Fruit fly (Drosophila melanogaster) whole organism, wandering third instar larva: ENCODE results near the gene CG5853.

Experiments
- Abd-B ChIP-seq: fragments of >200 bp; optimal IDR thresholded peaks from 2 replicates; lab custom pipeline; 2017; ENCODE audit warnings: missing biosample characterization, missing genetic modification characterization
- CG32264 ChIP-seq: fragments of 200-800 bp; sonication (Bioruptor generic); optimal IDR thresholded peaks from 2 replicates; lab custom pipeline; 2016; ENCODE audit warnings: missing biosample characterization, missing genetic modification characterization
- CG9705 ChIP-seq: fragments of 200-800 bp; sonication (Bioruptor generic); optimal IDR thresholded peaks from 2 replicates; lab custom pipeline; 2018; ENCODE audit warnings: missing biosample characterization, mild to moderate bottlenecking, missing genetic modification characterization
- CrebA ChIP-seq: fragments of 200-800 bp; sonication (Bioruptor generic); optimal IDR thresholded peaks from 2 replicates; lab custom pipeline; 2016; ENCODE audit warnings: missing biosample characterization, mild to moderate bottlenecking, missing genetic modification characterization, borderline replicate concordance
- Dfd ChIP-seq: fragments of >200 bp; optimal IDR thresholded peaks from 2 replicates; lab custom pipeline; 2017; ENCODE audit warnings: missing biosample characterization, missing genetic modification characterization
- Dif ChIP-seq: fragments of 200-275, 200-300 bp; sonication (Bioruptor generic); optimal IDR thresholded peaks from 2 replicates; lab custom pipeline; 2018; ENCODE audit warnings: missing biosample characterization, missing genetic modification characterization; ENCODE audit not compliant: partially characterized antibody
- GATAd ChIP-seq: sonication (Bioruptor generic); optimal IDR thresholded peaks from 2 replicates; lab custom pipeline; 2016; ENCODE audit warnings: missing biosample characterization, missing genetic modification characterization
- HLH106 ChIP-seq: fragments of 200-800 bp; optimal IDR thresholded peaks from 3 replicates; lab custom pipeline; 2019; ENCODE audit warnings: missing biosample characterization, mild to moderate bottlenecking, missing genetic modification characterization, moderate library complexity
- Hnf4 ChIP-seq: fragments of 200-800 bp; sonication (Bioruptor generic); optimal IDR thresholded peaks from 2 replicates; lab custom pipeline; 2016; ENCODE audit warnings: missing biosample characterization, mild to moderate bottlenecking, missing genetic modification characterization
- Hr78 ChIP-seq: fragments of >200 bp; optimal IDR thresholded peaks from 2 replicates; lab custom pipeline; 2017; ENCODE audit warnings: missing biosample characterization, missing genetic modification characterization
- Hr83 ChIP-seq: fragments of 200-300 bp; sonication (Bioruptor generic); optimal IDR thresholded peaks from 2 replicates; lab custom pipeline; 2016; ENCODE audit warnings: missing biosample characterization, mild to moderate bottlenecking, missing genetic modification characterization, moderate library complexity; ENCODE audit not compliant: poor library complexity, severe bottlenecking
- Jra ChIP-seq: sonication (Bioruptor generic); optimal IDR thresholded peaks from 2 replicates; lab custom pipeline; 2016; ENCODE audit warnings: missing biosample characterization, missing genetic modification characterization
- Mio ChIP-seq: sonication (Bioruptor generic); optimal IDR thresholded peaks from 2 replicates; lab custom pipeline; 2016; ENCODE audit warnings: missing biosample characterization, missing genetic modification characterization
- Myc ChIP-seq: fragments of >200 bp; optimal IDR thresholded peaks from 2 replicates; lab custom pipeline; 2017
- N ChIP-seq: fragments of >200 bp; optimal IDR thresholded peaks from 2 replicates; lab custom pipeline; 2018; ENCODE audit warnings: missing biosample characterization, missing external identifiers, missing genetic modification characterization
- OdsH ChIP-seq: fragments of 200-800 bp; sonication (Bioruptor generic); optimal IDR thresholded peaks from 2 replicates; lab custom pipeline; 2016; ENCODE audit warnings: missing biosample characterization, mild to moderate bottlenecking, missing genetic modification characterization
- Rel ChIP-seq, 2 experiments: fragments of 200-800 bp; sonication (Bioruptor generic) in 1 of 2; optimal IDR thresholded peaks; 2 replicates in 1 of 2; 3 replicates in 1 of 2; lab custom pipeline; 2016 to 2019; ENCODE audit warnings: mild to moderate bottlenecking in 2 of 2, missing biosample characterization in 2 of 2, missing genetic modification characterization in 2 of 2, moderate library complexity in 1 of 2
- Sp1 ChIP-seq: fragments of 200-800 bp; sonication (Bioruptor generic); optimal IDR thresholded peaks from 3 replicates; lab custom pipeline; 2019; ENCODE audit warnings: missing biosample characterization, mild to moderate bottlenecking, missing genetic modification characterization, moderate library complexity
- Vsx2 ChIP-seq: fragments of 200-300, 225-300 bp; sonication (Bioruptor generic); optimal IDR thresholded peaks from 2 replicates; lab custom pipeline; 2018; ENCODE audit warnings: missing biosample characterization, missing genetic modification characterization; ENCODE audit not compliant: partially characterized antibody
- br ChIP-seq: fragments of 200-800 bp; sonication (Bioruptor generic); optimal IDR thresholded peaks from 2 replicates; lab custom pipeline; 2016; ENCODE audit warnings: missing biosample characterization, missing genetic modification characterization
- brk ChIP-seq: fragments of 200-800 bp; sonication (Bioruptor generic); optimal IDR thresholded peaks from 2 replicates; lab custom pipeline; 2016; ENCODE audit warnings: missing biosample characterization, mild to moderate bottlenecking, missing genetic modification characterization
- dl ChIP-seq, 2 experiments: fragments of 175-275, 200-275 bp in 1 of 2; fragments of 200-275 bp in 1 of 2; sonication (Bioruptor generic); optimal IDR thresholded peaks; lab custom pipeline; 2018; ENCODE audit warnings: mild to moderate bottlenecking in 2 of 2, missing biosample characterization in 2 of 2, missing genetic modification characterization in 2 of 2, moderate library complexity in 2 of 2; ENCODE audit not compliant: partially characterized antibody in 2 of 2, insufficient read depth in 1 of 2
- dmrt93B ChIP-seq: fragments of 200-800 bp; sonication (Bioruptor generic); optimal IDR thresholded peaks from 2 replicates; lab custom pipeline; 2018; ENCODE audit warnings: missing biosample characterization, mild to moderate bottlenecking, missing genetic modification characterization
- dsf ChIP-seq: sonication (Bioruptor generic); optimal IDR thresholded peaks from 2 replicates; lab custom pipeline; 2016; ENCODE audit warnings: missing biosample characterization, missing genetic modification characterization, borderline replicate concordance
- ey ChIP-seq: fragments of 200-800 bp; sonication (Bioruptor generic); optimal IDR thresholded peaks from 2 replicates; lab custom pipeline; 2016; ENCODE audit warnings: missing biosample characterization, missing genetic modification characterization
- foxo ChIP-seq, 2 experiments: fragments of 200-800 bp; sonication (Bioruptor generic); optimal IDR thresholded peaks; 2 replicates in 1 of 2; 3 replicates in 1 of 2; lab custom pipeline; 2016 to 2017; ENCODE audit warnings: missing biosample characterization in 2 of 2, missing genetic modification characterization in 2 of 2
- fru ChIP-seq: fragments of 200-800 bp; sonication (Bioruptor generic); optimal IDR thresholded peaks from 3 replicates; lab custom pipeline; 2016; ENCODE audit warnings: missing biosample characterization, mild to moderate bottlenecking, missing genetic modification characterization
- h ChIP-seq: fragments of 200-800 bp; sonication (Bioruptor generic); optimal IDR thresholded peaks from 3 replicates; lab custom pipeline; 2016; ENCODE audit warnings: missing biosample characterization, mild to moderate bottlenecking, missing genetic modification characterization
- jim ChIP-seq: fragments of 175-275, 200-325 bp; sonication (Bioruptor generic); optimal IDR thresholded peaks from 2 replicates; lab custom pipeline; 2016; ENCODE audit warnings: missing biosample characterization, mild to moderate bottlenecking, missing genetic modification characterization
- lola ChIP-seq: fragments of >200 bp; optimal IDR thresholded peaks from 2 replicates; lab custom pipeline; 2017; ENCODE audit warnings: missing biosample characterization, missing genetic modification characterization
- pan ChIP-seq: fragments of >200 bp; optimal IDR thresholded peaks from 2 replicates; lab custom pipeline; 2017
- psq ChIP-seq: fragments of 200-800 bp; sonication (Bioruptor generic); optimal IDR thresholded peaks from 3 replicates; lab custom pipeline; 2017; ENCODE audit warnings: missing biosample characterization, mild to moderate bottlenecking, missing genetic modification characterization, moderate library complexity
- rgr ChIP-seq: fragments of 200-800 bp; sonication (Bioruptor generic); optimal IDR thresholded peaks from 3 replicates; lab custom pipeline; 2016; ENCODE audit warnings: missing biosample characterization, mild to moderate bottlenecking, missing genetic modification characterization
- sage ChIP-seq: fragments of 200-800 bp; sonication (Bioruptor generic); optimal IDR thresholded peaks from 2 replicates; lab custom pipeline; 2016; ENCODE audit warnings: missing biosample characterization, mild to moderate bottlenecking, missing genetic modification characterization
- sv ChIP-seq: fragments of 200-800 bp; sonication (Bioruptor generic); optimal IDR thresholded peaks from 3 replicates; lab custom pipeline; 2016; ENCODE audit warnings: missing biosample characterization, missing genetic modification characterization
- tai ChIP-seq: sonication (Bioruptor generic); optimal IDR thresholded peaks from 2 replicates; lab custom pipeline; 2016; ENCODE audit warnings: missing biosample characterization, missing genetic modification characterization
- usp ChIP-seq: fragments of >200 bp; optimal IDR thresholded peaks from 2 replicates; lab custom pipeline; 2017; ENCODE audit warnings: missing biosample characterization, missing genetic modification characterization
- woc ChIP-seq: sonication (Bioruptor generic); optimal IDR thresholded peaks from 2 replicates; lab custom pipeline; 2016; ENCODE audit warnings: missing biosample characterization, mild to moderate bottlenecking, missing genetic modification characterization

Gene CG5853

dm6 chr2L:9912570-9913260 is 34.7 kb downstream of the CG5853 start, which contains the start of the genes Etl1 and Srp54:
TSS of gene Etl1 (minus strand) at chr2L:9912608.
TSS of gene Srp54 (plus strand) at chr2L:9912911.
- TF ChIP-seq lola (GFP tag; lab: Kevin White, UChicago) (no peak), CG32264 (no peak), GATAd (GFP tag; lab: Kevin White, UChicago) (no peak), ey (GFP tag; lab: Kevin White, UChicago) (no peak), OdsH (GFP tag; lab: Kevin White, UChicago) (no peak), fru (GFP tag; lab: Kevin White, UChicago) (no peak), pan (lab: Kevin White, UChicago) (no peak), Dfd (GFP tag; lab: Kevin White, UChicago) (no peak), dsf (no peak), Hr78 (GFP tag; lab: Kevin White, UChicago) (no peak), sv (no peak), HLH106 (tag; lab: Kevin White, UChicago) (no peak), CG9705 (GFP tag; lab: Kevin White, UChicago) (no peak), Vsx2 (GFP tag; lab: Kevin White, UChicago) (no peak), usp (GFP tag; lab: Kevin White, UChicago) (no peak), jim (GFP tag; lab: Kevin White, UChicago) (no peak), Mio (GFP tag; lab: Kevin White, UChicago) (no peak), Abd-B (no peak), tai (GFP tag; lab: Kevin White, UChicago) (no peak), dl (GFP tag; optimal IDR thresholded peaks at IDR 0.05; lab: Kevin White, UChicago; ENCODE audit: insufficient read depth in 1 of 2, partially characterized antibody in 2 of 2) (no peak), Hr83 (GFP tag; lab: Kevin White, UChicago) (peak; percentile 2), Sp1 (GFP tag; lab: Kevin White, UChicago) (no peak), psq (GFP tag; lab: Kevin White, UChicago) (no peak), Dif (GFP tag; lab: Kevin White, UChicago) (no peak), br (no peak), woc (GFP tag; lab: Kevin White, UChicago) (no peak), dmrt93B (GFP tag; lab: Kevin White, UChicago) (no peak), N (GFP tag; lab: Kevin White, UChicago) (no peak), CrebA (GFP tag; lab: Kevin White, UChicago) (no peak), foxo (GFP tag; optimal IDR thresholded peaks at IDR 0.05; lab: Kevin White, UChicago) (peak in 1 of 2 experiments; percentile 25), Jra (peak; percentile 30), rgr (no peak), sage (no peak), brk (GFP tag; lab: Kevin White, UChicago) (no peak), h (GFP tag; lab: Kevin White, UChicago) (peak; percentile 13), Rel (GFP tag; optimal IDR thresholded peaks at IDR 0.05; lab: Kevin White, UChicago) (no peak), Rel (tag; optimal IDR thresholded peaks at IDR 0.05; lab: Kevin White, UChicago) (peak; percentile 1), Hnf4 (peak; percentile 31), Myc (lab: Kevin White, UChicago) (peak; percentile 2)
- TF ChIP-seq, all 38 proteins: peak for 7

- peak; percentile 31 for TF ChIP-seq h (GFP tag; lab: Kevin White, UChicago)
- TF ChIP-seq ey (GFP tag; lab: Kevin White, UChicago) = peak; percentile 7
- peak; percentile 9 for TF ChIP-seq Sp1 (GFP tag; lab: Kevin White, UChicago)
- TF ChIP-seq fru (GFP tag; lab: Kevin White, UChicago) = peak; percentile 20
- no peak for TF ChIP-seq Myc (lab: Kevin White, UChicago)
- peak in 1 of 2 experiments; percentile 28 for TF ChIP-seq foxo (GFP tag; optimal IDR thresholded peaks at IDR 0.05; lab: Kevin White, UChicago)
- TF ChIP-seq Rel (GFP tag; optimal IDR thresholded peaks at IDR 0.05; lab: Kevin White, UChicago) = no peak
- peak; percentile 87 for TF ChIP-seq Rel (tag; optimal IDR thresholded peaks at IDR 0.05; lab: Kevin White, UChicago)
- no peak for TF ChIP-seq GATAd (GFP tag; lab: Kevin White, UChicago)
- peak; percentile 2 for TF ChIP-seq Hnf4
- no peak for TF ChIP-seq Abd-B
- TF ChIP-seq HLH106 (tag; lab: Kevin White, UChicago) = peak; percentile 26
Observed at dm6 chr2L:9911783-9912182, 35.7 kb downstream of the CG5853 start.
